Worm (Caenorhabditis elegans): ENCODE results near the gene ZK218.4.

- TF ChIP-seq F49E8.2 (tag; optimal IDR thresholded peaks at IDR 0.05; ENCODE audit: insufficient read depth) = no peak
- no peak for TF ChIP-seq unc-130 (GFP tag; optimal IDR thresholded peaks at IDR 0.05)
- TF ChIP-seq lir-1 (GFP tag; conservative IDR thresholded peaks at IDR 0.05) = no peak
- no peak for TF ChIP-seq pha-4 (tag; optimal IDR thresholded peaks at IDR 0.05)
- TF ChIP-seq unc-62 (GFP tag; optimal IDR thresholded peaks at IDR 0.05) = no peak
These were observed 18.9 kb upstream of the ZK218.4 start, which contains the start of gene srw-20 for ce11 chrV:17079795-17080194.
